Fruit fly (Drosophila melanogaster) whole organism, embryonic: ENCODE measurements around the gene CG9948.

Experiments
- Atf-2 ChIP-seq: fragments of 200-800 bp; sonication (Bioruptor generic); optimal IDR thresholded peaks from 2 replicates; lab custom pipeline; 2016; ENCODE audit warnings: missing biosample characterization, missing genetic modification characterization
- CG10543 ChIP-seq: fragments of 200-800 bp; sonication (Bioruptor generic); optimal IDR thresholded peaks from 3 replicates; lab custom pipeline; 2017; ENCODE audit warnings: missing biosample characterization, mild to moderate bottlenecking, missing genetic modification characterization, moderate library complexity
- CG11093 ChIP-seq: fragments of 200-800 bp; sonication (Bioruptor generic); IDR thresholded peaks from 3 replicates; pipeline ENCODE4 v1.3.6; 2022; ENCODE audit warnings: missing biosample characterization, missing genetic modification characterization
- CG11247 ChIP-seq: fragments of 200-800 bp; sonication (Bioruptor generic); IDR thresholded peaks from 2 replicates; pipeline ENCODE4 v1.3.6; 2022; ENCODE audit warnings: missing biosample characterization, missing genetic modification characterization
- CG11504 ChIP-seq: fragments of 200-800 bp; sonication (Bioruptor generic); optimal IDR thresholded peaks from 3 replicates; lab custom pipeline; 2019; ENCODE audit warnings: missing biosample characterization, mild to moderate bottlenecking, missing genetic modification characterization, moderate library complexity
- CG11695 ChIP-seq: fragments of 200-800 bp; sonication (Bioruptor generic); IDR thresholded peaks from 3 replicates; pipeline ENCODE4 v1.3.6; 2022; ENCODE audit warnings: missing biosample characterization, missing genetic modification characterization
- CG12155 ChIP-seq: fragments of 200-800 bp; sonication (Bioruptor generic); optimal IDR thresholded peaks from 3 replicates; lab custom pipeline; 2016; ENCODE audit warnings: missing biosample characterization, missing genetic modification characterization
- CG12236 ChIP-seq: fragments of 200-800 bp; sonication (Bioruptor generic); optimal IDR thresholded peaks from 2 replicates; lab custom pipeline; 2016; ENCODE audit warnings: missing biosample characterization, missing genetic modification characterization
- CG12391 ChIP-seq: fragments of 200-800 bp; sonication (Bioruptor generic); optimal IDR thresholded peaks from 3 replicates; lab custom pipeline; 2018; ENCODE audit warnings: missing biosample characterization, mild to moderate bottlenecking, missing genetic modification characterization, moderate library complexity
- CG13624 ChIP-seq: fragments of 200-800 bp; sonication (Bioruptor generic); optimal IDR thresholded peaks from 2 replicates; lab custom pipeline; 2016; ENCODE audit warnings: missing biosample characterization, missing genetic modification characterization
- CG14710 ChIP-seq: fragments of 200-800 bp; sonication (Bioruptor generic); optimal IDR thresholded peaks from 3 replicates; lab custom pipeline; 2019; ENCODE audit warnings: missing biosample characterization, mild to moderate bottlenecking, missing genetic modification characterization, moderate library complexity
- CG1603 ChIP-seq: fragments of 200-800 bp; sonication (Bioruptor generic); optimal IDR thresholded peaks from 2 replicates; lab custom pipeline; 2019; ENCODE audit warnings: missing biosample characterization, mild to moderate bottlenecking, missing genetic modification characterization, moderate library complexity
- CG16813 ChIP-seq: fragments of 200-800 bp; sonication (Bioruptor generic); IDR thresholded peaks from 3 replicates; pipeline ENCODE4 v1.3.6; 2022; ENCODE audit warnings: missing biosample characterization, missing genetic modification characterization; ENCODE audit not compliant: partially characterized antibody
- CG17359 ChIP-seq: fragments of 200-800 bp; sonication (Bioruptor generic); optimal IDR thresholded peaks from 3 replicates; lab custom pipeline; 2018; ENCODE audit warnings: missing biosample characterization, mild to moderate bottlenecking, missing genetic modification characterization, moderate library complexity
- CG17829 ChIP-seq: fragments of 200-800 bp; optimal IDR thresholded peaks from 2 replicates; lab custom pipeline; 2019; ENCODE audit warnings: missing biosample characterization, mild to moderate bottlenecking, missing genetic modification characterization, moderate library complexity
- CG17912 ChIP-seq: fragments of 200-800 bp; sonication (Bioruptor generic); optimal IDR thresholded peaks from 2 replicates; lab custom pipeline; 2018; ENCODE audit warnings: missing biosample characterization, mild to moderate bottlenecking, missing genetic modification characterization
- CG1832 ChIP-seq: fragments of 200-800 bp; sonication (Bioruptor generic); optimal IDR thresholded peaks from 2 replicates; lab custom pipeline; 2017; ENCODE audit warnings: missing biosample characterization, mild to moderate bottlenecking, missing genetic modification characterization, inconsistent platforms
- CG31441 ChIP-seq: fragments of 200-800 bp; sonication (Bioruptor generic); IDR thresholded peaks from 2 replicates; pipeline ENCODE4 v1.3.6; 2022; ENCODE audit warnings: missing biosample characterization, missing genetic modification characterization
- CG3163 ChIP-seq: fragments of 200-800 bp; sonication (Bioruptor generic); optimal IDR thresholded peaks from 3 replicates; lab custom pipeline; 2016; ENCODE audit warnings: missing biosample characterization, missing genetic modification characterization
- CG43689 ChIP-seq: fragments of 200-800 bp; sonication (Bioruptor generic); IDR thresholded peaks from 2 replicates; pipeline ENCODE4 v1.3.6; 2022; ENCODE audit warnings: missing biosample characterization, missing genetic modification characterization
- CG4424 ChIP-seq: fragments of 200-800 bp; sonication (Bioruptor generic); optimal IDR thresholded peaks from 3 replicates; lab custom pipeline; 2016; ENCODE audit warnings: missing biosample characterization, missing genetic modification characterization
- CG4820 ChIP-seq: fragments of 200-800 bp; sonication (Bioruptor generic); optimal IDR thresholded peaks from 3 replicates; lab custom pipeline; 2016; ENCODE audit warnings: missing biosample characterization, missing genetic modification characterization
- CG5245 ChIP-seq: fragments of 200-800 bp; sonication (Bioruptor generic); optimal IDR thresholded peaks from 3 replicates; lab custom pipeline; 2016; ENCODE audit warnings: missing biosample characterization, missing genetic modification characterization
- CG6272 ChIP-seq: fragments of 200-800 bp; sonication (Bioruptor generic); IDR thresholded peaks from 2 replicates; pipeline ENCODE4 v1.3.6; 2022; ENCODE audit warnings: missing biosample characterization, missing genetic modification characterization
- ERR ChIP-seq: fragments of 200-800 bp; sonication (Bioruptor generic); optimal IDR thresholded peaks from 2 replicates; lab custom pipeline; 2016; ENCODE audit warnings: missing biosample characterization, missing genetic modification characterization
- HHEX ChIP-seq: fragments of 200-800 bp; sonication (Bioruptor generic); optimal IDR thresholded peaks from 3 replicates; lab custom pipeline; 2017; ENCODE audit warnings: missing biosample characterization, mild to moderate bottlenecking, missing genetic modification characterization, missing genetic modification reagents
- Kr ChIP-seq: fragments of 200-800 bp; sonication (Bioruptor generic); optimal IDR thresholded peaks from 2 replicates; lab custom pipeline; 2017; ENCODE audit warnings: missing biosample characterization, mild to moderate bottlenecking, missing genetic modification characterization
- Lhr ChIP-seq: fragments of 200-800 bp; sonication (Bioruptor generic); optimal IDR thresholded peaks from 3 replicates; lab custom pipeline; 2017; ENCODE audit warnings: mild to moderate bottlenecking, missing biosample characterization, missing genetic modification reagents, missing genetic modification characterization
- MTF-1 ChIP-seq: fragments of 200-800 bp; sonication (Bioruptor generic); optimal IDR thresholded peaks from 2 replicates; lab custom pipeline; 2018; ENCODE audit warnings: missing biosample characterization, mild to moderate bottlenecking, missing genetic modification characterization, borderline replicate concordance
- Myb ChIP-seq: fragments of 200-800 bp; sonication (Bioruptor generic); optimal IDR thresholded peaks from 2 replicates; lab custom pipeline; 2016; ENCODE audit warnings: missing biosample characterization, missing genetic modification characterization
- Poxn ChIP-seq: fragments of 200-800 bp; sonication (Bioruptor generic); IDR thresholded peaks from 2 replicates; pipeline ENCODE4 v1.3.6; 2022; ENCODE audit warnings: missing biosample characterization, missing genetic modification characterization
- Usf ChIP-seq: fragments of 200-800 bp; sonication (Bioruptor generic); optimal IDR thresholded peaks from 2 replicates; lab custom pipeline; 2017; ENCODE audit warnings: missing genotype, missing biosample characterization, missing genetic modification characterization
- ap ChIP-seq: fragments of 200-800 bp; sonication (Bioruptor generic); IDR thresholded peaks from 2 replicates; pipeline ENCODE4 v1.3.6; 2022; ENCODE audit warnings: missing biosample characterization, missing genetic modification characterization
- ara ChIP-seq: fragments of 200-800 bp; sonication (Bioruptor generic); IDR thresholded peaks from 2 replicates; pipeline ENCODE4 v1.3.6; 2022; ENCODE audit warnings: missing biosample characterization, missing genetic modification characterization
- bab2 ChIP-seq: fragments of 200-800 bp; sonication (Bioruptor generic); optimal IDR thresholded peaks from 2 replicates; lab custom pipeline; 2016; ENCODE audit warnings: missing biosample characterization, missing genetic modification characterization
- bowl ChIP-seq: fragments of 200-800 bp; sonication (Bioruptor generic); IDR thresholded peaks from 2 replicates; pipeline ENCODE4 v1.3.6; 2022; ENCODE audit warnings: missing biosample characterization, missing genetic modification characterization
- bsh ChIP-seq, 2 experiments: fragments of 200-800 bp; sonication (Bioruptor generic); optimal IDR thresholded peaks; 2 replicates each; lab custom pipeline; 2017 to 2018; ENCODE audit warnings: mild to moderate bottlenecking in 2 of 2, missing biosample characterization in 2 of 2, missing genetic modification characterization in 2 of 2, moderate library complexity in 1 of 2
- btn ChIP-seq: fragments of 200-800 bp; sonication (Bioruptor generic); optimal IDR thresholded peaks from 2 replicates; lab custom pipeline; 2016; ENCODE audit warnings: missing biosample characterization, missing genetic modification characterization
- chm ChIP-seq: fragments of 200-800 bp; sonication (Bioruptor generic); IDR thresholded peaks from 2 replicates; pipeline ENCODE4 v1.3.6; 2022; ENCODE audit warnings: missing biosample characterization, missing genetic modification characterization
- crol ChIP-seq: fragments of 200-800 bp; sonication (Bioruptor generic); IDR thresholded peaks from 2 replicates; pipeline ENCODE4 v1.3.6; 2022; ENCODE audit warnings: missing biosample characterization, missing genetic modification characterization
- disco-r ChIP-seq: fragments of 200-800 bp; sonication (Bioruptor generic); optimal IDR thresholded peaks from 2 replicates; lab custom pipeline; 2016; ENCODE audit warnings: missing biosample characterization, missing genetic modification characterization
- exex ChIP-seq: fragments of 200-800 bp; sonication (Bioruptor generic); optimal IDR thresholded peaks from 4 replicates; lab custom pipeline; 2018; ENCODE audit warnings: missing biosample characterization, mild to moderate bottlenecking, missing genetic modification characterization, moderate library complexity
- fd3F ChIP-seq: fragments of 200-800 bp; sonication (Bioruptor generic); optimal IDR thresholded peaks from 2 replicates; lab custom pipeline; 2018; ENCODE audit warnings: missing biosample characterization, mild to moderate bottlenecking, missing genetic modification characterization, moderate library complexity
- jumu ChIP-seq: fragments of 200-800 bp; sonication (Bioruptor generic); optimal IDR thresholded peaks from 3 replicates; lab custom pipeline; 2016; ENCODE audit warnings: missing biosample characterization, missing genetic modification characterization
- kni ChIP-seq: fragments of 200-800 bp; sonication (Bioruptor generic); optimal IDR thresholded peaks from 3 replicates; lab custom pipeline; 2017; ENCODE audit warnings: mild to moderate bottlenecking, missing biosample characterization, missing genetic modification reagents, missing genetic modification characterization
- lov ChIP-seq, 2 experiments: fragments of 200-800 bp in 1 of 2; fragments of >200 bp in 1 of 2; sonication (Bioruptor generic) in 1 of 2; IDR thresholded peaks in 1 of 2; optimal IDR thresholded peaks in 1 of 2; 2 replicates in 1 of 2; 3 replicates in 1 of 2; pipeline versions ENCODE4 v1.3.6 to Lab custom; 2017 to 2022; ENCODE audit warnings: missing biosample characterization in 1 of 2, missing genetic modification characterization in 1 of 2
- luna ChIP-seq: fragments of 200-800 bp; sonication (Bioruptor generic); optimal IDR thresholded peaks from 2 replicates; lab custom pipeline; 2016; ENCODE audit warnings: missing biosample characterization, missing genetic modification characterization
- pb ChIP-seq: fragments of 200-800 bp; sonication (Bioruptor generic); optimal IDR thresholded peaks from 3 replicates; lab custom pipeline; 2016; ENCODE audit warnings: missing biosample characterization, missing genetic modification characterization
- sob ChIP-seq: fragments of 200-800 bp; sonication (Bioruptor generic); IDR thresholded peaks from 2 replicates; pipeline ENCODE4 v1.3.6; 2022; ENCODE audit warnings: missing biosample characterization, missing genetic modification characterization
- ssp ChIP-seq: fragments of 200-800 bp; sonication (Bioruptor generic); IDR thresholded peaks from 2 replicates; pipeline ENCODE4 v1.3.6; 2022; ENCODE audit warnings: missing biosample characterization, missing genetic modification characterization
- tll ChIP-seq, 2 experiments: fragments of 200-800 bp in 1 of 2; fragments of >200 bp in 1 of 2; sonication (Bioruptor generic) in 1 of 2; optimal IDR thresholded peaks; 2 replicates each; lab custom pipeline; 2017 to 2019; ENCODE audit warnings: missing biosample characterization in 2 of 2, missing genetic modification characterization in 2 of 2, mild to moderate bottlenecking in 1 of 2, moderate library complexity in 1 of 2

CG9948 gene

DNA sequence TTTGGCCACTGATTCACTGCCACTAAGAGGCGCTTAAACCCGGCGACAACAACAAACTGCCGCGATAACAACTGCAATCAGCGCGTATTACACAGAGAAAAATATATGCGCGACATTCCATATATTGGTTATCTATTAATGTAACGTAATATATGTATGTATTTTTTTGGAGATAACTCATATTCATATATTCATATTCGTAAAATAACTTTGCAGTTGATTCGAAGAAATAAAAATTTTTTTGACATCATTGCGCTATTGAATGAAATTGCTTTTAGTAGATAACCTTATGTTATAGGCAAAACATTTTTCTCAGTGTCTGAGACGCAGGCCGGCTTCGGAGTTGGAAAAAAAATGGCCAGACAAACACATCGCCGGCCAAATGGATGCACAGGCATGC is 41.1 kb downstream of the CG9948 start (continued):
- TF ChIP-seq CG6272 (GFP tag; lab: Robert Waterston, UW) (no peak), lov (optimal IDR thresholded peaks at IDR 0.05; lab: Kevin White, UChicago) (no peak), lov (GFP tag; IDR thresholded peaks at IDR 0.05; lab: Robert Waterston, UW) (no peak), Usf (GFP tag; lab: Kevin White, UChicago) (no peak), CG43689 (GFP tag; lab: Robert Waterston, UW) (no peak), luna (GFP tag; lab: Kevin White, UChicago) (no peak), CG17359 (peak; percentile 32), CG1832 (GFP tag; lab: Kevin White, UChicago) (no peak), jumu (GFP tag; lab: Kevin White, UChicago) (no peak), CG13624 (GFP tag; lab: Kevin White, UChicago) (no peak), disco-r (GFP tag; lab: Kevin White, UChicago) (no peak), ERR (GFP tag; lab: Kevin White, UChicago) (no peak), CG11247 (GFP tag; lab: Robert Waterston, UW) (no peak), CG1603 (tag; lab: Kevin White, UChicago) (peak; percentile 17), CG14710 (tag; lab: Kevin White, UChicago) (no peak), ssp (GFP tag; lab: Robert Waterston, UW) (no peak), ap (GFP tag; lab: Robert Waterston, UW) (no peak), CG31441 (GFP tag; lab: Robert Waterston, UW) (peak; percentile 34; the same call in 1 of the 2 replicates), HHEX (no peak), btn (no peak), CG10543 (no peak), CG12391 (tag; lab: Kevin White, UChicago) (peak; percentile 16), CG12236 (GFP tag; lab: Kevin White, UChicago) (no peak), MTF-1 (no peak), bsh (GFP tag; optimal IDR thresholded peaks at IDR 0.05; lab: Kevin White, UChicago) (no peak), crol (GFP tag; lab: Robert Waterston, UW) (no peak), fd3F (GFP tag; lab: Kevin White, UChicago) (no peak), Atf-2 (GFP tag; lab: Kevin White, UChicago) (no peak), chm (no peak), CG11695 (GFP tag; lab: Robert Waterston, UW) (peak; percentile 44; the same call in 1 of the 3 replicates), CG3163 (GFP tag; lab: Kevin White, UChicago) (no peak), CG4820 (GFP tag; lab: Kevin White, UChicago) (no peak), CG5245 (no peak), kni (GFP tag; lab: Kevin White, UChicago) (no peak), Myb (GFP tag; lab: Kevin White, UChicago) (no peak), CG11093 (0 out of 3 replicates have a peak, but pooled peaks have one; percentile 35), tll (GFP tag; optimal IDR thresholded peaks at IDR 0.05; lab: Kevin White, UChicago) (no peak), sob (GFP tag; lab: Robert Waterston, UW) (no peak), Kr (GFP tag; lab: Kevin White, UChicago) (no peak), CG12155 (no peak), CG17912 (GFP tag; lab: Kevin White, UChicago) (no peak), exex (no peak), CG17829 (tag; lab: Kevin White, UChicago) (no peak), Lhr (GFP tag; lab: Kevin White, UChicago) (no peak), CG16813 (GFP tag; lab: Robert Waterston, UW) (no peak), pb (GFP tag; lab: Kevin White, UChicago) (no peak), CG4424 (no peak), ara (GFP tag; lab: Robert Waterston, UW) (no peak), bowl (GFP tag; lab: Robert Waterston, UW) (no peak), CG11504 (tag; lab: Kevin White, UChicago) (peak; percentile 61), Poxn (GFP tag; lab: Robert Waterston, UW) (no peak), bab2 (GFP tag; lab: Kevin White, UChicago) (no peak)
